Worm (Caenorhabditis elegans) whole organism, mixed stage, embryonic: Measurements from ENCODE around the gene T08G3.6.

Experiments
- blmp-1 ChIP-seq: fragments of 150-350 bp; optimal IDR thresholded peaks from 2 replicates; lab custom pipeline; 2014; ENCODE audit warnings: missing biosample characterization, missing genetic modification characterization
- ceh-43 ChIP-seq: fragments of 200-800 bp; sonication (Bioruptor generic); optimal IDR thresholded peaks from 2 replicates; lab custom pipeline; 2018; ENCODE audit warnings: mild to moderate bottlenecking, missing genetic modification characterization, moderate library complexity, missing compliant biosample characterization
- elt-1 ChIP-seq: sonication (generic microtip); optimal IDR thresholded peaks from 2 replicates; lab custom pipeline; 2017; ENCODE audit warnings: missing genetic modification characterization, mild to moderate bottlenecking, missing compliant biosample characterization, antibody characterized with exemption, moderate library complexity, borderline replicate concordance; ENCODE audit not compliant: insufficient read depth
- lin-13 ChIP-seq: fragments of 150-350 bp; optimal IDR thresholded peaks from 2 replicates; lab custom pipeline; 2014; ENCODE audit warnings: missing biosample characterization, missing genetic modification characterization
- nhr-12 ChIP-seq: fragments of 150-350 bp; optimal IDR thresholded peaks from 2 replicates; lab custom pipeline; 2014; ENCODE audit warnings: missing biosample characterization, missing genetic modification characterization
- pha-4 ChIP-seq: fragments of 150-350 bp; optimal IDR thresholded peaks from 2 replicates; lab custom pipeline; 2018; ENCODE audit warnings: missing biosample characterization, missing genetic modification reagents, missing genetic modification characterization
- sem-2 ChIP-seq: fragments of 200-800 bp; sonication (Bioruptor generic); optimal IDR thresholded peaks from 2 replicates; lab custom pipeline; 2018; ENCODE audit warnings: mild to moderate bottlenecking, missing genetic modification characterization, missing compliant biosample characterization
- sptf-1 ChIP-seq: sonication (generic microtip); optimal IDR thresholded peaks from 2 replicates; lab custom pipeline; 2017; ENCODE audit warnings: mild to moderate bottlenecking, missing genetic modification characterization, moderate library complexity, missing compliant biosample characterization
- unc-62 ChIP-seq: fragments of 150-350 bp; optimal IDR thresholded peaks from 2 replicates; lab custom pipeline; 2014; ENCODE audit warnings: missing biosample characterization, missing genetic modification reagents, missing genetic modification characterization
- ztf-11 ChIP-seq: fragments of 150-350 bp; optimal IDR thresholded peaks from 2 replicates; lab custom pipeline; 2014; ENCODE audit warnings: missing biosample characterization, missing genetic modification characterization

DNA sequence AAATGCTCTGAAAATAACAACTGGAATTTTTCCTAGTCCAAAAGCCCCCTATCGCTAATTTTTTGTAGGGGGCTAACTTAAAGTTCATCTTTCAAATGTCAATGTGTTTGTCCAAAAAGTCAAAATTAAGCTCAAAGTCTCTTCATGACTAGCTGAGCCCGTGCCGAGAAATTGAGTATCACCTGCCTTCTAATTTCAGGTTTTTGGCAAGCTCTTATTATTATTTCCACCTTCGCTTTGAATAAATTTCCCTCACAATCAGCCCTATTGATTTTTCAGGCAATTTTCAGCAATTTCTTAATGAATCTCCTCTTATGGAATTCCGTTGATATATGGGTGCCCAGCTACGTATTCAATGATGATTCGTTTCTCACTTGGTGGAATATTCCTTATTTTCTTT, 46.4 kb upstream of the T08G3.6 start, which contains the start of gene sre-36:
- TF ChIP-seq ceh-43 (GFP tag; lab: Kevin White, UChicago) (no peak), blmp-1 (tag; lab: Kevin White, UChicago) (no peak), pha-4 (tag; lab: Kevin White, UChicago) (no peak), elt-1 (no peak), lin-13 (no peak), nhr-12 (no peak), sptf-1 (tag; lab: Kevin White, UChicago) (no peak), unc-62 (GFP tag; lab: Kevin White, UChicago) (no peak), sem-2 (GFP tag; lab: Kevin White, UChicago) (no peak), ztf-11 (tag; lab: Kevin White, UChicago) (no peak)
